Worm (Caenorhabditis elegans) whole organism, L2 larva: ENCODE results near the gene K07F5.16.

Experiments used
- C34F6.9 ChIP-seq: fragments of 150-350 bp; optimal IDR thresholded peaks from 2 replicates; lab custom pipeline; 2014; ENCODE audit warnings: missing biosample characterization, missing genetic modification characterization
- alr-1 ChIP-seq: fragments of 150-350 bp; optimal IDR thresholded peaks from 2 replicates; lab custom pipeline; 2014; ENCODE audit warnings: missing biosample characterization, missing genetic modification characterization
- ama-1 ChIP-seq: fragments of 150-350 bp; optimal IDR thresholded peaks from 2 replicates; lab custom pipeline; 2018; ENCODE audit warnings: inconsistent platforms
- dmd-4 ChIP-seq: sonication (generic microtip); optimal IDR thresholded peaks from 2 replicates; lab custom pipeline; 2017; ENCODE audit warnings: missing biosample characterization, missing genetic modification characterization
- egl-27 ChIP-seq: sonication (generic microtip); optimal IDR thresholded peaks from 3 replicates; lab custom pipeline; 2017; ENCODE audit warnings: missing biosample characterization, missing genetic modification reagents, missing genetic modification characterization
- gmeb-1 ChIP-seq: fragments of 150-350 bp; optimal IDR thresholded peaks from 2 replicates; lab custom pipeline; 2014; ENCODE audit warnings: missing biosample characterization, missing genetic modification characterization
- lin-39 ChIP-seq: fragments of 150-350 bp; optimal IDR thresholded peaks from 2 replicates; lab custom pipeline; 2014; ENCODE audit warnings: missing biosample characterization, missing genetic modification reagents, missing genetic modification characterization
- nhr-21 ChIP-seq: fragments of 150-350 bp; optimal IDR thresholded peaks from 2 replicates; lab custom pipeline; 2014; ENCODE audit warnings: missing biosample characterization, missing genetic modification characterization
- nhr-237 ChIP-seq: fragments of 150-350 bp; optimal IDR thresholded peaks from 2 replicates; lab custom pipeline; 2014; ENCODE audit warnings: missing biosample characterization, missing genetic modification characterization
- sma-9 ChIP-seq, 2 experiments: fragments of 150-350 bp in 1 of 2; sonication (generic microtip) in 1 of 2; optimal IDR thresholded peaks; 2 replicates each; lab custom pipeline; 2014 to 2016; ENCODE audit warnings: missing genetic modification characterization in 2 of 2, mild to moderate bottlenecking in 1 of 2, missing biosample characterization in 1 of 2, missing compliant biosample characterization in 1 of 2, missing genetic modification reagents in 1 of 2, moderate library complexity in 1 of 2
- unc-62 ChIP-seq: fragments of 150-350 bp; optimal IDR thresholded peaks from 2 replicates; lab custom pipeline; 2014; ENCODE audit warnings: missing biosample characterization, missing genetic modification reagents, missing genetic modification characterization

DNA sequence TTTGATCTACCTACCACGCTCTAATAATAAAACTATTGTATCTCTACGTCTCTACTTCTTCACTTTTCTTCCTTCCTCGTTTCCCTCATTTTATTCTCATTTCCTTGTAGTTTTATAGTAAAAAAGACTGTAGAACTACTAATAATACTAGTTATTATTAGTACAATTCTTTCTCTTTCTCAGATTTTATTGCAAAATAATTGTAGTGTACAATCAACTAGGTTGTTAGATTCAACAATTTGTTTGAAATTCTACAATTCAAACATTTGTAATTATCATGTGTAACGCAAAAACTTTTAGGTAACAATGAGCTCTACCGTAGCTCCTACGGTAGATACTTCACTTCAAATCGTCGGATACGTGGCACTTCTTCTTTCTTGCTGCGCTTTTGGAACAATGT, 8.2 kb upstream of the K07F5.16 start, which contains the start of gene K07F5.12:
- TF ChIP-seq nhr-237 (tag; lab: Kevin White, UChicago) (no peak), nhr-21 (tag; lab: Kevin White, UChicago) (no peak), lin-39 (tag; lab: Kevin White, UChicago) (no peak), egl-27 (no peak), unc-62 (GFP tag; lab: Kevin White, UChicago) (no peak), ama-1 (lab: Kevin White, UChicago) (no peak), gmeb-1 (tag; lab: Kevin White, UChicago) (no peak), dmd-4 (tag; lab: Kevin White, UChicago) (no peak), C34F6.9 (tag; lab: Kevin White, UChicago) (no peak), alr-1 (no peak), sma-9 (GFP tag; optimal IDR thresholded peaks at IDR 0.05; lab: Kevin White, UChicago) (no peak), sma-9 (tag; optimal IDR thresholded peaks at IDR 0.05; lab: Kevin White, UChicago) (no peak)
